Worm (Caenorhabditis elegans) whole organism, young adult: ENCODE data around the gene pcn-1.

ENCODE experiments used
- B0035.1 ChIP-seq: sonication (generic microtip); optimal IDR thresholded peaks from 2 replicates; lab custom pipeline; 2016; ENCODE audit warnings: missing genetic modification characterization, mild to moderate bottlenecking, missing compliant biosample characterization, missing genotype, missing genetic modification reagents
- B0336.3 ChIP-seq: fragments of 200-800 bp; sonication (Bioruptor generic); IDR thresholded peaks from 2 replicates; pipeline ENCODE4 v1.3.6; 2022; ENCODE audit warnings: missing genetic modification characterization, missing compliant biosample characterization
- C06A6.2 ChIP-seq: fragments of 200-800 bp; sonication (Bioruptor generic); conservative IDR thresholded peaks from 2 replicates; pipeline ENCODE4 v1.3.6; 2022; ENCODE audit warnings: missing genetic modification characterization, missing compliant biosample characterization
- F23B12.7 ChIP-seq: sonication (generic microtip); optimal IDR thresholded peaks from 2 replicates; lab custom pipeline; 2017; ENCODE audit warnings: missing genetic modification characterization, mild to moderate bottlenecking, missing compliant biosample characterization, antibody characterized with exemption, moderate library complexity; ENCODE audit not compliant: insufficient read depth
- F33H1.4 ChIP-seq: fragments of 200-800 bp; sonication (Bioruptor generic); IDR thresholded peaks from 2 replicates; pipeline ENCODE4 v1.3.6; 2022; ENCODE audit warnings: missing genetic modification reagents, missing genetic modification characterization, missing compliant biosample characterization
- F37B4.10 ChIP-seq: fragments of 200-800 bp; sonication (Bioruptor generic); IDR thresholded peaks from 2 replicates; pipeline ENCODE4 v1.3.6; 2022; ENCODE audit warnings: missing genetic modification characterization, missing compliant biosample characterization
- Y53F4B.3 ChIP-seq: fragments of 200-800 bp; sonication (Bioruptor generic); IDR thresholded peaks from 2 replicates; pipeline ENCODE4 v1.3.6; 2022; ENCODE audit warnings: missing genetic modification reagents, missing genetic modification characterization, missing compliant biosample characterization
- Y95B8A.8 ChIP-seq: fragments of 200-800 bp; sonication (Bioruptor generic); IDR thresholded peaks from 2 replicates; pipeline ENCODE4 v1.3.6; 2022; ENCODE audit warnings: missing genetic modification reagents, missing genetic modification characterization, missing compliant biosample characterization
- ZK185.1 ChIP-seq: sonication (generic microtip); optimal IDR thresholded peaks from 2 replicates; lab custom pipeline; 2016; ENCODE audit warnings: mild to moderate bottlenecking, missing genetic modification characterization, missing compliant biosample characterization; ENCODE audit not compliant: poor library complexity, severe bottlenecking
- ama-1 ChIP-seq, 3 experiments: fragments of 150-350 bp in 1 of 3; sonication (generic microtip) in 2 of 3; optimal IDR thresholded peaks; 2 replicates each; lab custom pipeline; 2014 to 2018; ENCODE audit warnings: missing biosample characterization in 2 of 3, missing genetic modification characterization in 2 of 3, missing genetic modification reagents in 2 of 3
- aptf-2 ChIP-seq: fragments of 200-800 bp; sonication (Bioruptor generic); conservative IDR thresholded peaks from 2 replicates; pipeline ENCODE4 v1.3.6; 2022; ENCODE audit warnings: missing genetic modification reagents, missing genetic modification characterization, missing compliant biosample characterization
- athp-1 ChIP-seq: sonication (generic microtip); optimal IDR thresholded peaks from 2 replicates; lab custom pipeline; 2017; ENCODE audit warnings: mild to moderate bottlenecking, missing genetic modification characterization, missing compliant biosample characterization
- attf-6 ChIP-seq: fragments of 200-800 bp; sonication (Bioruptor generic); IDR thresholded peaks from 2 replicates; pipeline ENCODE4 v1.3.6; 2022; ENCODE audit warnings: missing genetic modification reagents, missing genetic modification characterization, missing compliant biosample characterization
- chd-7 ChIP-seq: sonication (generic microtip); optimal IDR thresholded peaks from 2 replicates; lab custom pipeline; 2016; ENCODE audit warnings: mild to moderate bottlenecking, missing genetic modification characterization, moderate library complexity, missing compliant biosample characterization
- efl-1 ChIP-seq: fragments of 150-350 bp; optimal IDR thresholded peaks from 2 replicates; lab custom pipeline; 2014; ENCODE audit warnings: missing biosample characterization, missing genetic modification reagents, missing genetic modification characterization
- egl-44 ChIP-seq: fragments of 200-800 bp; sonication (Bioruptor generic); IDR thresholded peaks from 2 replicates; pipeline ENCODE4 v1.3.6; 2022; ENCODE audit warnings: missing genetic modification reagents, missing genetic modification characterization, missing compliant biosample characterization
- egrh-3 ChIP-seq: fragments of 200-800 bp; sonication (Bioruptor generic); IDR thresholded peaks from 2 replicates; pipeline ENCODE4 v1.3.6; 2022; ENCODE audit warnings: missing genetic modification reagents, missing genetic modification characterization, missing compliant biosample characterization
- him-1 ChIP-seq: sonication (generic microtip); optimal IDR thresholded peaks from 2 replicates; lab custom pipeline; 2016; ENCODE audit warnings: missing genotype, missing genetic modification reagents, missing genetic modification characterization, missing compliant biosample characterization
- hmg-1.2 ChIP-seq: fragments of 200-800 bp; sonication (Bioruptor generic); IDR thresholded peaks from 2 replicates; pipeline ENCODE4 v1.3.6; 2022; ENCODE audit warnings: missing genetic modification reagents, missing genetic modification characterization, missing compliant biosample characterization
- hmg-20 ChIP-seq: fragments of 200-800 bp; sonication (Bioruptor generic); IDR thresholded peaks from 2 replicates; pipeline ENCODE4 v1.3.6; 2022; ENCODE audit warnings: missing genetic modification reagents, missing genetic modification characterization, missing compliant biosample characterization
- let-607 ChIP-seq, 2 experiments: fragments of 200-800 bp in 1 of 2; sonication (Bioruptor generic) in 1 of 2; sonication (generic microtip) in 1 of 2; optimal IDR thresholded peaks; 2 replicates each; lab custom pipeline; 2016 to 2018; ENCODE audit warnings: mild to moderate bottlenecking in 2 of 2, missing compliant biosample characterization in 2 of 2, missing genetic modification characterization in 2 of 2, moderate library complexity in 2 of 2, missing genotype in 1 of 2
- lin-40 ChIP-seq: sonication (generic microtip); optimal IDR thresholded peaks from 2 replicates; lab custom pipeline; 2016; ENCODE audit warnings: missing genetic modification characterization, mild to moderate bottlenecking, missing compliant biosample characterization, missing genotype, missing genetic modification reagents
- lsl-1 ChIP-seq: fragments of 200-800 bp; sonication (Bioruptor generic); optimal IDR thresholded peaks from 2 replicates; lab custom pipeline; 2018; ENCODE audit warnings: mild to moderate bottlenecking, missing genetic modification characterization, moderate library complexity, missing compliant biosample characterization
- lsy-27 ChIP-seq: sonication (generic microtip); optimal IDR thresholded peaks from 2 replicates; lab custom pipeline; 2017; ENCODE audit warnings: missing genetic modification characterization, mild to moderate bottlenecking, missing compliant biosample characterization, antibody characterized with exemption, missing genotype, borderline replicate concordance; ENCODE audit not compliant: insufficient read depth
- mcd-1 ChIP-seq: fragments of 200-800 bp; sonication (Bioruptor generic); IDR thresholded peaks from 2 replicates; pipeline ENCODE4 v1.3.6; 2022; ENCODE audit warnings: missing genetic modification reagents, missing genetic modification characterization, missing compliant biosample characterization
- nhr-80 ChIP-seq: sonication (generic microtip); optimal IDR thresholded peaks from 2 replicates; lab custom pipeline; 2016; ENCODE audit warnings: missing genetic modification characterization, missing compliant biosample characterization
- rcor-1 ChIP-seq: fragments of 200-800 bp; sonication (Bioruptor generic); IDR thresholded peaks from 2 replicates; pipeline ENCODE4 v1.3.6; 2022; ENCODE audit warnings: missing genetic modification reagents, missing genetic modification characterization, missing compliant biosample characterization
- rec-8 ChIP-seq, 2 experiments: sonication (generic microtip); optimal IDR thresholded peaks; 2 replicates each; lab custom pipeline; 2016; ENCODE audit warnings: mild to moderate bottlenecking in 2 of 2, missing genetic modification characterization in 2 of 2, missing genetic modification reagents in 2 of 2, missing genotype in 2 of 2, missing biosample characterization in 1 of 2, missing compliant biosample characterization in 1 of 2, moderate library complexity in 1 of 2
- sdz-38 ChIP-seq: sonication (generic microtip); optimal IDR thresholded peaks from 2 replicates; lab custom pipeline; 2016; ENCODE audit warnings: missing genotype, missing genetic modification characterization, missing compliant biosample characterization
- sea-2 ChIP-seq: fragments of 200-800 bp; sonication (Bioruptor generic); IDR thresholded peaks from 2 replicates; pipeline ENCODE4 v1.3.6; 2022; ENCODE audit warnings: missing genetic modification characterization, missing compliant biosample characterization
- snpc-1.1 ChIP-seq: sonication (generic microtip); optimal IDR thresholded peaks from 2 replicates; lab custom pipeline; 2017; ENCODE audit warnings: missing genetic modification characterization, mild to moderate bottlenecking, missing compliant biosample characterization, antibody characterized with exemption, moderate library complexity, missing genotype, missing genetic modification reagents; ENCODE audit not compliant: insufficient read depth
- snpc-4 ChIP-seq, 5 experiments: fragments of 150-350 bp in 1 of 5; sonication (generic microtip) in 4 of 5; optimal IDR thresholded peaks; 2 replicates each; lab custom pipeline; 2014 to 2018; ENCODE audit warnings: missing genetic modification characterization in 5 of 5, missing biosample characterization in 3 of 5, antibody characterized with exemption in 2 of 5, mild to moderate bottlenecking in 2 of 5, missing compliant biosample characterization in 2 of 5, missing genotype in 2 of 5, moderate library complexity in 2 of 5, missing genetic modification reagents in 1 of 5
- tbp1 ChIP-seq: fragments of 200-800 bp; sonication (Bioruptor generic); optimal IDR thresholded peaks from 2 replicates; lab custom pipeline; 2018; ENCODE audit warnings: mild to moderate bottlenecking, missing genetic modification characterization, missing compliant biosample characterization
- tlf-1 ChIP-seq: fragments of 200-800 bp; sonication (Bioruptor generic); optimal IDR thresholded peaks from 2 replicates; lab custom pipeline; 2018; ENCODE audit warnings: mild to moderate bottlenecking, missing genetic modification characterization, missing compliant biosample characterization
- ztf-25 ChIP-seq: fragments of 200-800 bp; sonication (Bioruptor generic); IDR thresholded peaks from 2 replicates; pipeline ENCODE4 v1.3.6; 2022; ENCODE audit warnings: missing genetic modification reagents, missing genetic modification characterization, missing compliant biosample characterization

pcn-1 gene

DNA sequence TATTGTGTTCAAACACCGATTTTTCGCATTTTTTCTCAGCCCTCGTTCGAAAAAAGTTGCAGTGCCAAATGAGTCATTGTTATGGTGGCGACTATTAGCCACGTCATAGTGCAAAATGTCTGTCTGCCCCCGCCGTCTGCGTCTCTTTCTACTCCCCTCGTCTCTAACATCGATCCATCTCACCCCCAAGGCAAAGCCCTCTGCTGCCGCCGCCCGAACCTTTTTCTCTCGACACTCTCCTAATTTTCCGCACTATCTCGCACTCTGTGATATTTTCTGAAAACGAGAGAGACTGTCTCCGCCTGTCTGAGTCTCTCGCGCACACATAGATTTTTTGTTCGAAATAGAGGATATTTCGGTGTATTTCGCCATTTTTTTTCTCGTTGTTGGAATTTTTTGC, 43.8 kb upstream of the pcn-1 start (continued):
- TF ChIP-seq nhr-80 (tag; lab: Kevin White, UChicago) (peak; percentile 48), C06A6.2 (peak; percentile 42; the same call in 1 of the 2 replicates), ztf-25 (GFP tag; lab: Robert Waterston, UW) (no peak), B0035.1 (tag; lab: Kevin White, UChicago) (no peak), snpc-1.1 (tag; lab: Kevin White, UChicago) (no peak), let-607 (tag; optimal IDR thresholded peaks at IDR 0.05; lab: Kevin White, UChicago) (peak; percentile 6 to 56), lin-40 (tag; lab: Kevin White, UChicago) (peak; percentile 73), chd-7 (tag; lab: Kevin White, UChicago) (no peak), hmg-1.2 (peak; percentile 92)

DNA sequence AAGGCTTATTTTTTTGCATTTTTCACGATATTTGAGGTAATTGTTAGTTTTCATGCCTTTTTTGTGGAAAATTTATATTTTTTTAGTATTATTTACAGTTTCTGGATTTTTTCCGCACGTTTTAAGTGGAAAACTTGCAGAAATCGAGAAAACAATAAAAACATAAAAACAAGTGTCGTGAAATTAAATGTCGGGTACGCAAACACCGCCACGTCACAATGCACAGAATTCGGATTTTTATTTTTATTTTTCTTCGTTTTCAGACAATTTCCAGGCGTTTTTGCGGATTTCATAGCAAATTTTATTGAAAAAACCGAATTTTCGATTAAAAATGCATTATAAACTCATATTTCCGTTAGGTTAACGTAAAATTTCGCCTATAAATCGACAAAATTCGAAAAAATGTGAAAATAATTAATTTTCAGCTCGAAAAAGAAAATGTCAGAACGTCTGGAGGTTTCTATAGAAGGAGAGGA, 36.6 kb upstream of the pcn-1 start, which contains the start of gene C35B1.2:
TSS of gene C35B1.2 (plus strand) at position 426 of the 476 bp plus-strand sequence.
- TF ChIP-seq aptf-2 (GFP tag; lab: Robert Waterston, UW) (no peak), F23B12.7 (tag; lab: Kevin White, UChicago) (peak; percentile 1), lin-40 (tag; lab: Kevin White, UChicago) (no peak), lsy-27 (tag; lab: Kevin White, UChicago) (no peak), tlf-1 (no peak), snpc-4 (GFP tag; optimal IDR thresholded peaks at IDR 0.05; lab: Kevin White, UChicago) (no peak), snpc-4 (tag; optimal IDR thresholded peaks at IDR 0.05; lab: Kevin White, UChicago) (peak in 1 of 4 experiments; percentile 9), hmg-1.2 (no peak), Y95B8A.8 (GFP tag; lab: Robert Waterston, UW) (no peak), sea-2 (GFP tag; lab: Robert Waterston, UW) (no peak), Y53F4B.3 (GFP tag; lab: Robert Waterston, UW) (no peak), hmg-20 (GFP tag; lab: Robert Waterston, UW) (no peak), egl-44 (GFP tag; lab: Robert Waterston, UW) (no peak), ZK185.1 (tag; lab: Kevin White, UChicago) (no peak), rcor-1 (GFP tag; lab: Robert Waterston, UW) (no peak), athp-1 (tag; lab: Kevin White, UChicago) (peak; percentile 93), F37B4.10 (GFP tag; lab: Robert Waterston, UW) (no peak), efl-1 (GFP tag; lab: Kevin White, UChicago) (peak; percentile 21), him-1 (no peak), sdz-38 (no peak), mcd-1 (GFP tag; lab: Robert Waterston, UW) (0 out of 2 replicates have a peak, but pooled peaks have one; percentile 9), egrh-3 (GFP tag; lab: Robert Waterston, UW) (no peak), F33H1.4 (GFP tag; lab: Robert Waterston, UW) (0 out of 2 replicates have a peak, but pooled peaks have one; percentile 13), lsl-1 (peak; percentile 5), ama-1 (optimal IDR thresholded peaks at IDR 0.05; lab: Kevin White, UChicago) (no peak), ama-1 (GFP tag; optimal IDR thresholded peaks at IDR 0.05; lab: Kevin White, UChicago) (no peak), tbp1 (GFP tag; lab: Kevin White, UChicago) (no peak), B0336.3 (GFP tag; lab: Robert Waterston, UW) (no peak), rec-8 (tag; optimal IDR thresholded peaks at IDR 0.05; lab: Kevin White, UChicago) (no peak), attf-6 (GFP tag; lab: Robert Waterston, UW) (no peak)
